Fruit fly (Drosophila melanogaster): ENCODE data around the gene LManVI.

Gene LManVI

dm6 chr2L:8734304-8734703, 46.7 kb downstream of the LManVI start:
- no peak for TF ChIP-seq pad (GFP tag; optimal IDR thresholded peaks at IDR 0.05)
- no peak for TF ChIP-seq CG33017 (tag; optimal IDR thresholded peaks at IDR 0.05)
- no peak for TF ChIP-seq Mnt (GFP tag; optimal IDR thresholded peaks at IDR 0.05)

- TF ChIP-seq CG7045 (GFP tag; optimal IDR thresholded peaks at IDR 0.05) (no peak), Clk (GFP tag; optimal IDR thresholded peaks at IDR 0.05) (no peak), cnc (optimal IDR thresholded peaks at IDR 0.05) (no peak), CG12768 (GFP tag; optimal IDR thresholded peaks at IDR 0.05) (no peak), CG14711 (tag; optimal IDR thresholded peaks at IDR 0.05) (no peak), Hr96 (GFP tag; optimal IDR thresholded peaks at IDR 0.05) (no peak), Mnt (GFP tag; optimal IDR thresholded peaks at IDR 0.05) (no peak), CG1620 (GFP tag; optimal IDR thresholded peaks at IDR 0.05) (no peak), cic (GFP tag; optimal IDR thresholded peaks at IDR 0.05) (no peak), bab1 (GFP tag; optimal IDR thresholded peaks at IDR 0.05) (no peak), kay (GFP tag; ENCODE audit: borderline replicate concordance) (no peak), Crg-1 (GFP tag; optimal IDR thresholded peaks at IDR 0.05) (no peak)
These were observed 48.4 kb downstream of the LManVI start for dm6 chr2L:8732702-8733101.

All from whole organism, adult.